Worm (Caenorhabditis elegans): ENCODE measurements around the gene F01D5.3.

F01D5.3 gene

DNA sequence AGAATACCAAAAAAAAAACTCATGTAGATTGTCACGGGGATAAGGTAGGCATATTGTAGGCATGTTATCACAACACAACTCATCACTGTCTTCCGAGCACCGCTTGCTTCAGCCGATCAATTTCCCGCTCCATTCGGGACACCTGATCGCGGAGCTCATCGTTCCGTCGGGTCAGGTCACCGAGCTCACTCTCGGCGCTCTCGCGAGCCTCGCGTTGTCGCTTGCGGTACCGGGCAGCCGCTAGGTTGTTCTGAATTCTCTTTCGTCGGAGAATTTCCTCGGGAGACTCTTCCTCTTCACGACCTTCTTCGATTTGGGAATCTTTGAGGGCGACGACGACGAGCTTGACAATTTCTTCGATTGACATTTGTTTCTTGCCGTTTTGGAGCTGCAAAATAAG, 48.0 kb downstream of the F01D5.3 start:
- TF ChIP-seq R02D3.7 (tag; optimal IDR thresholded peaks at IDR 0.05) (no peak), unc-62 (GFP tag; optimal IDR thresholded peaks at IDR 0.05) (no peak), ama-1 (optimal IDR thresholded peaks at IDR 0.05) (no peak), nhr-21 (tag; optimal IDR thresholded peaks at IDR 0.05) (no peak), gmeb-1 (tag; optimal IDR thresholded peaks at IDR 0.05) (no peak), unc-55 (GFP tag; optimal IDR thresholded peaks at IDR 0.05) (no peak)

ce11 chrII:13949290-13949689, 50.7 kb downstream of the F01D5.3 start, which contains the start of gene sre-44:
sre-44 (plus strand) TSS chrII:13949590.
- TF ChIP-seq mbf-1 (tag; optimal IDR thresholded peaks at IDR 0.05) (no peak), ztf-11 (tag; optimal IDR thresholded peaks at IDR 0.05) (no peak), mdl-1 (tag; optimal IDR thresholded peaks at IDR 0.05) (no peak), nhr-6 (tag; optimal IDR thresholded peaks at IDR 0.05) (no peak), unc-55 (GFP tag; optimal IDR thresholded peaks at IDR 0.05) (no peak), gmeb-1 (tag; optimal IDR thresholded peaks at IDR 0.05) (no peak), egl-27 (tag; optimal IDR thresholded peaks at IDR 0.05) (no peak), dmd-4 (tag; optimal IDR thresholded peaks at IDR 0.05) (no peak), sma-3 (GFP tag; optimal IDR thresholded peaks at IDR 0.05) (no peak), Y55F3AM.14 (GFP tag; optimal IDR thresholded peaks at IDR 0.05) (no peak), ztf-1 (GFP tag; conservative IDR thresholded peaks at IDR 0.05) (no peak), zag-1 (tag; optimal IDR thresholded peaks at IDR 0.05) (no peak), unc-62 (GFP tag; optimal IDR thresholded peaks at IDR 0.05) (no peak)

All from whole organism, L2 larva.